Worm (Caenorhabditis elegans): ENCODE results near the gene C49C8.2.

DNA sequence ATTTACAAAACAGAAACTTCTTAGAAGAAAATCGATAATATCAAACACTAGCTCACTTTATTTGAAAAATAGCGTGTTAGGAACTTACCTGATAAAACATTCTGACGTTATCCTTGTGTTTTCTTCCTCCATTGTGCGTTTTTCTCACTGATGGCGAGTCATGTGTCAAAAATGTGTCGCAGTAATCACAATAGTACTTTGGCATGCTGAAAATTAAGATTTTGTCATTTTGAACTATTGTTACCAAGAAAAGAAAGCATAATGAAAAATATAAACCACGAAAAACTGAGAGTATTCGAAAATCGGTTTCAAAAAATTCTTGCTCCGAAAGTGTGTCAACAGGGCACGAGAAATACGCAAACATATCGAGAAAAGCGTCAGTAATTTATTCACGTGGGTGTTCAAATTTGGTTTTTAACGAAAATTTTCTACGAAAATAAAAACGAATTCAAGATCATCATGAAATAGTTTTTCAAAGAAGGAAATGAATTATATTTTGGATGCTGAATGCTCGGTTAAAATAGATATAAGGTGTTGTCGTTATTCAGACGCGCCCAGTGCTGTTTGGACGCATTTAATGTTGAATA is 36.8 kb downstream of the C49C8.2 start, which contains the start of gene snrp-3:
- TF ChIP-seq ama-1 (optimal IDR thresholded peaks at IDR 0.05) (no peak), hnd-1 (tag; optimal IDR thresholded peaks at IDR 0.05) (no peak), pes-1 (GFP tag; IDR thresholded peaks at IDR 0.05) (no peak), B0310.2 (tag; optimal IDR thresholded peaks at IDR 0.05) (no peak), scrt-1 (GFP tag; IDR thresholded peaks at IDR 0.05) (no peak), F13C5.2 (tag; optimal IDR thresholded peaks at IDR 0.05) (peak; percentile 41), ets-7 (tag; optimal IDR thresholded peaks at IDR 0.05) (no peak)

Data from whole organism, early embryonic.